Worm (Caenorhabditis elegans) whole organism, L3 larva: ENCODE measurements around the gene ZK930.7.
A peak's percentile ranks its signal among the peaks of the same experiment; 100 is the strongest.

Experiments
- ZK546.5 ChIP-seq: sonication (generic microtip); optimal IDR thresholded peaks from 2 replicates; lab custom pipeline; 2017; ENCODE audit warnings: missing biosample characterization, missing genetic modification characterization
- ama-1 ChIP-seq: fragments of 150-350 bp; optimal IDR thresholded peaks from 2 replicates; lab custom pipeline; 2018
- elt-2 ChIP-seq: sonication (generic microtip); optimal IDR thresholded peaks from 2 replicates; lab custom pipeline; 2016; ENCODE audit warnings: missing genetic modification reagents, mild to moderate bottlenecking, missing genetic modification characterization, missing compliant biosample characterization
- fkh-10 ChIP-seq: sonication (generic microtip); optimal IDR thresholded peaks from 2 replicates; lab custom pipeline; 2017; ENCODE audit warnings: missing biosample characterization, missing genetic modification reagents, missing genetic modification characterization
- mdl-1 ChIP-seq: fragments of 150-350 bp; optimal IDR thresholded peaks from 2 replicates; lab custom pipeline; 2014; ENCODE audit warnings: missing biosample characterization, missing genetic modification characterization
- nfya-1 ChIP-seq: sonication (generic microtip); optimal IDR thresholded peaks from 2 replicates; lab custom pipeline; 2017; ENCODE audit warnings: missing genetic modification characterization, mild to moderate bottlenecking, missing compliant biosample characterization, antibody characterized with exemption, moderate library complexity; ENCODE audit not compliant: insufficient read depth
- nhr-11 ChIP-seq: fragments of 150-350 bp; optimal IDR thresholded peaks from 2 replicates; lab custom pipeline; 2014; ENCODE audit warnings: missing biosample characterization, missing genetic modification characterization
- nhr-12 ChIP-seq: fragments of 150-350 bp; optimal IDR thresholded peaks from 2 replicates; lab custom pipeline; 2014; ENCODE audit warnings: missing biosample characterization, missing genetic modification characterization
- nhr-28 ChIP-seq: fragments of 150-350 bp; optimal IDR thresholded peaks from 2 replicates; lab custom pipeline; 2014; ENCODE audit warnings: missing biosample characterization, missing genetic modification characterization
- unc-62 ChIP-seq: fragments of 150-350 bp; sonication (generic microtip); optimal IDR thresholded peaks from 4 replicates; lab custom pipeline; 2014; ENCODE audit warnings: missing biosample characterization, missing genetic modification reagents, missing genetic modification characterization

- TF ChIP-seq ZK546.5 (tag; lab: Kevin White, UChicago) (no peak), ama-1 (lab: Kevin White, UChicago) (no peak), fkh-10 (no peak), unc-62 (GFP tag; lab: Kevin White, UChicago) (no peak), nhr-28 (tag; lab: Kevin White, UChicago) (no peak), elt-2 (tag; lab: Kevin White, UChicago) (no peak), mdl-1 (tag; lab: Kevin White, UChicago) (no peak), nhr-12 (tag; lab: Kevin White, UChicago) (no peak), nfya-1 (peak; percentile 63), nhr-11 (tag; lab: Kevin White, UChicago) (no peak)
These were observed 14.6 kb upstream of the ZK930.7 start for ce11 chrII:11899761-11900160.
